Fruit fly (Drosophila melanogaster) whole organism, embryonic: ENCODE measurements around the gene nxf2.
A peak's percentile ranks its signal among the peaks of the same experiment; 100 is the strongest.

ENCODE experiments used
- Asciz ChIP-seq: fragments of 200-800 bp; sonication (Bioruptor generic); optimal IDR thresholded peaks from 2 replicates; lab custom pipeline; 2017; ENCODE audit warnings: missing biosample characterization, mild to moderate bottlenecking, missing genetic modification characterization, missing genetic modification reagents
- CG1024 ChIP-seq: fragments of 200-800 bp; sonication (Bioruptor generic); IDR thresholded peaks from 2 replicates; pipeline ENCODE4 v1.3.6; 2022; ENCODE audit warnings: missing biosample characterization, missing genetic modification characterization
- CG10274 ChIP-seq: fragments of 200-800 bp; sonication (Bioruptor generic); optimal IDR thresholded peaks from 3 replicates; lab custom pipeline; 2017; ENCODE audit warnings: missing biosample characterization, mild to moderate bottlenecking, missing genetic modification characterization
- CG11560 ChIP-seq: fragments of 200-800 bp; sonication (Bioruptor generic); IDR thresholded peaks from 3 replicates; pipeline ENCODE4 v1.3.6; 2022; ENCODE audit warnings: missing biosample characterization, missing genetic modification characterization
- CG12071 ChIP-seq: fragments of 200-800 bp; sonication (Bioruptor generic); optimal IDR thresholded peaks from 3 replicates; lab custom pipeline; 2018; ENCODE audit warnings: missing biosample characterization, mild to moderate bottlenecking, missing genetic modification characterization
- CG12769 ChIP-seq: fragments of 200-800 bp; sonication (Bioruptor generic); optimal IDR thresholded peaks from 2 replicates; lab custom pipeline; 2019; ENCODE audit warnings: missing biosample characterization, mild to moderate bottlenecking, missing genetic modification characterization, moderate library complexity
- CG12942 ChIP-seq: fragments of 200-800 bp; sonication (Bioruptor generic); optimal IDR thresholded peaks from 3 replicates; lab custom pipeline; 2016; ENCODE audit warnings: missing biosample characterization, missing genetic modification characterization
- CG13424 ChIP-seq: fragments of 200-800 bp; sonication (Bioruptor generic); optimal IDR thresholded peaks from 2 replicates; lab custom pipeline; 2019; ENCODE audit warnings: missing biosample characterization, mild to moderate bottlenecking, missing genetic modification characterization, moderate library complexity
- CG14667 ChIP-seq: fragments of 200-800 bp; sonication (Bioruptor generic); IDR thresholded peaks from 2 replicates; pipeline ENCODE4 v1.3.6; 2022; ENCODE audit warnings: missing biosample characterization, missing genetic modification characterization
- CG14710 ChIP-seq: fragments of 200-800 bp; sonication (Bioruptor generic); optimal IDR thresholded peaks from 3 replicates; lab custom pipeline; 2019; ENCODE audit warnings: missing biosample characterization, mild to moderate bottlenecking, missing genetic modification characterization, moderate library complexity
- CG14965 ChIP-seq: fragments of 200-800 bp; sonication (Bioruptor generic); optimal IDR thresholded peaks from 2 replicates; lab custom pipeline; 2016; ENCODE audit warnings: missing biosample characterization, missing genetic modification characterization, borderline replicate concordance
- CG2889 ChIP-seq: fragments of 200-800 bp; sonication (Bioruptor generic); IDR thresholded peaks from 3 replicates; pipeline ENCODE4 v1.3.6; 2022; ENCODE audit warnings: missing biosample characterization, missing genetic modification characterization
- CG3838 ChIP-seq: fragments of 200-800 bp; sonication (Bioruptor generic); optimal IDR thresholded peaks from 3 replicates; lab custom pipeline; 2016; ENCODE audit warnings: missing biosample characterization, missing genetic modification characterization
- CG42726 ChIP-seq: fragments of 200-800 bp; sonication (Bioruptor generic); IDR thresholded peaks from 2 replicates; pipeline ENCODE4 v1.3.6; 2022; ENCODE audit warnings: missing biosample characterization, missing genetic modification characterization; ENCODE audit not compliant: partially characterized antibody
- CG4617 ChIP-seq: fragments of 200-800 bp; sonication (Bioruptor generic); optimal IDR thresholded peaks from 3 replicates; lab custom pipeline; 2016; ENCODE audit warnings: missing biosample characterization, missing genetic modification characterization, borderline replicate concordance
- CG4730 ChIP-seq: fragments of 200-800 bp; sonication (Bioruptor generic); IDR thresholded peaks from 2 replicates; pipeline ENCODE4 v1.3.6; 2022; ENCODE audit warnings: missing biosample characterization, missing genetic modification characterization
- CG6854 ChIP-seq: fragments of 200-800 bp; sonication (Bioruptor generic); optimal IDR thresholded peaks from 3 replicates; lab custom pipeline; 2017; ENCODE audit warnings: missing biosample characterization, mild to moderate bottlenecking, missing genetic modification characterization
- CG8924 ChIP-seq: fragments of 200-800 bp; optimal IDR thresholded peaks from 3 replicates; lab custom pipeline; 2019; ENCODE audit warnings: missing biosample characterization, mild to moderate bottlenecking, missing genetic modification characterization, moderate library complexity
- CG9215 ChIP-seq: fragments of 200-800 bp; sonication (Bioruptor generic); IDR thresholded peaks from 2 replicates; pipeline ENCODE4 v1.3.6; 2022; ENCODE audit warnings: missing biosample characterization, missing genetic modification characterization
- Drgx ChIP-seq: fragments of 200-800 bp; sonication (Bioruptor generic); IDR thresholded peaks from 2 replicates; pipeline ENCODE4 v1.3.6; 2022; ENCODE audit warnings: missing biosample characterization, missing genetic modification characterization
- E2f1 ChIP-seq: fragments of 200-800 bp; sonication (Bioruptor generic); IDR thresholded peaks from 2 replicates; pipeline ENCODE4 v1.3.6; 2022; ENCODE audit warnings: missing biosample characterization, missing genetic modification characterization
- Ets97D ChIP-seq: fragments of 200-800 bp; sonication (Bioruptor generic); optimal IDR thresholded peaks from 3 replicates; lab custom pipeline; 2016; ENCODE audit warnings: missing biosample characterization, missing genetic modification characterization
- Lhr ChIP-seq: fragments of 200-800 bp; sonication (Bioruptor generic); optimal IDR thresholded peaks from 3 replicates; lab custom pipeline; 2017; ENCODE audit warnings: mild to moderate bottlenecking, missing biosample characterization, missing genetic modification reagents, missing genetic modification characterization
- Lim3 ChIP-seq: fragments of 200-800 bp; sonication (Bioruptor generic); IDR thresholded peaks from 2 replicates; pipeline ENCODE4 v1.3.6; 2022; ENCODE audit warnings: missing biosample characterization, missing genetic modification characterization
- Lpt ChIP-seq: fragments of >200 bp; optimal IDR thresholded peaks from 2 replicates; lab custom pipeline; 2018; ENCODE audit warnings: missing biosample characterization, missing genetic modification characterization
- MESR4 ChIP-seq: fragments of 200-800 bp; sonication (Bioruptor generic); optimal IDR thresholded peaks from 2 replicates; lab custom pipeline; 2018; ENCODE audit warnings: missing biosample characterization, mild to moderate bottlenecking, missing genetic modification characterization, moderate library complexity
- Med ChIP-seq: fragments of 200-800 bp; sonication (Bioruptor generic); peaks from one replicate; lab custom pipeline; 2016; ENCODE audit warnings: missing biosample characterization, missing genetic modification characterization, mild to moderate bottlenecking, inconsistent platforms, moderate library complexity
- Meics ChIP-seq: fragments of 200-800 bp; sonication (Bioruptor generic); optimal IDR thresholded peaks from 2 replicates; lab custom pipeline; 2017; ENCODE audit warnings: missing biosample characterization, mild to moderate bottlenecking, missing genetic modification characterization
- Nf-YC ChIP-seq: fragments of 200-800 bp; optimal IDR thresholded peaks from 3 replicates; lab custom pipeline; 2019; ENCODE audit warnings: missing biosample characterization, mild to moderate bottlenecking, missing genetic modification characterization, moderate library complexity
- PHDP ChIP-seq: fragments of 200-800 bp; sonication (Bioruptor generic); optimal IDR thresholded peaks from 3 replicates; lab custom pipeline; 2018; ENCODE audit warnings: missing biosample characterization, mild to moderate bottlenecking, missing genetic modification characterization, moderate library complexity
- Rfx ChIP-seq: fragments of 200-800 bp; sonication (Bioruptor generic); IDR thresholded peaks from 2 replicates; pipeline ENCODE4 v1.3.6; 2022; ENCODE audit warnings: missing biosample characterization, missing genetic modification characterization
- Six4 ChIP-seq: fragments of 200-800 bp; sonication (Bioruptor generic); optimal IDR thresholded peaks from 2 replicates; lab custom pipeline; 2016; ENCODE audit warnings: missing biosample characterization, missing genetic modification characterization
- Sry-δ ChIP-seq: fragments of 200-800 bp; sonication (Bioruptor generic); optimal IDR thresholded peaks from 2 replicates; lab custom pipeline; 2016; ENCODE audit warnings: missing biosample characterization, missing genetic modification characterization
- Stat92E ChIP-seq, 3 experiments: fragments of >200 bp in 2 of 3; fragments of 200-800 bp in 1 of 3; sonication (Bioruptor generic) in 1 of 3; optimal IDR thresholded peaks; 2 replicates each; lab custom pipeline; 2017 to 2019; ENCODE audit warnings: missing biosample characterization in 3 of 3, missing genetic modification characterization in 3 of 3, mild to moderate bottlenecking in 1 of 3, moderate library complexity in 1 of 3
- Tbp ChIP-seq: fragments of >200 bp; optimal IDR thresholded peaks from 2 replicates; lab custom pipeline; 2018; ENCODE audit warnings: missing biosample characterization, missing genetic modification characterization
- Xbp1 ChIP-seq: fragments of 200-800 bp; sonication (Bioruptor generic); optimal IDR thresholded peaks from 3 replicates; lab custom pipeline; 2016; ENCODE audit warnings: missing biosample characterization, mild to moderate bottlenecking, missing genetic modification characterization
- amos ChIP-seq: fragments of 200-800 bp; sonication (Bioruptor generic); IDR thresholded peaks from 2 replicates; pipeline ENCODE4 v1.3.6; 2022; ENCODE audit warnings: missing biosample characterization, missing genetic modification characterization; ENCODE audit not compliant: partially characterized antibody
- ara ChIP-seq: fragments of 200-800 bp; sonication (Bioruptor generic); IDR thresholded peaks from 2 replicates; pipeline ENCODE4 v1.3.6; 2022; ENCODE audit warnings: missing biosample characterization, missing genetic modification characterization
- corto ChIP-seq: fragments of 200-800 bp; sonication (Bioruptor generic); optimal IDR thresholded peaks from 2 replicates; lab custom pipeline; 2016; ENCODE audit warnings: missing biosample characterization, mild to moderate bottlenecking, missing genetic modification characterization, moderate library complexity
- disco-r ChIP-seq: fragments of 200-800 bp; sonication (Bioruptor generic); optimal IDR thresholded peaks from 2 replicates; lab custom pipeline; 2016; ENCODE audit warnings: missing biosample characterization, missing genetic modification characterization
- her ChIP-seq: fragments of 200-800 bp; sonication (Bioruptor generic); optimal IDR thresholded peaks from 2 replicates; lab custom pipeline; 2016; ENCODE audit warnings: missing biosample characterization, missing genetic modification characterization
- hkb ChIP-seq, 2 experiments: fragments of 200-800 bp in 1 of 2; fragments of >200 bp in 1 of 2; sonication (Bioruptor generic) in 1 of 2; IDR thresholded peaks in 1 of 2; optimal IDR thresholded peaks in 1 of 2; 2 replicates each; pipeline versions ENCODE4 v1.3.6 to Lab custom; 2017 to 2022; ENCODE audit warnings: missing biosample characterization in 1 of 2, missing genetic modification characterization in 1 of 2
- kah ChIP-seq: fragments of 200-800 bp; sonication (Bioruptor generic); optimal IDR thresholded peaks from 2 replicates; lab custom pipeline; 2018; ENCODE audit warnings: missing biosample characterization, mild to moderate bottlenecking, missing genetic modification characterization
- lmd ChIP-seq: fragments of 200-800 bp; sonication (Bioruptor generic); IDR thresholded peaks from 2 replicates; pipeline ENCODE4 v1.3.6; 2022; ENCODE audit warnings: missing biosample characterization, missing genetic modification characterization
- mld ChIP-seq: fragments of 200-800 bp; sonication (Bioruptor generic); IDR thresholded peaks from 3 replicates; pipeline ENCODE4 v1.3.6; 2022; ENCODE audit warnings: missing biosample characterization, missing genetic modification characterization; ENCODE audit not compliant: partially characterized antibody
- phol ChIP-seq: fragments of 200-800 bp; sonication (Bioruptor generic); optimal IDR thresholded peaks from 3 replicates; lab custom pipeline; 2018; ENCODE audit warnings: missing biosample characterization, mild to moderate bottlenecking, missing genetic modification characterization, moderate library complexity
- row ChIP-seq: fragments of 200-800 bp; sonication (Bioruptor generic); IDR thresholded peaks from 3 replicates; pipeline ENCODE4 v1.3.6; 2022; ENCODE audit warnings: missing biosample characterization, missing genetic modification characterization
- sens ChIP-seq: fragments of 200-800 bp; sonication (Bioruptor generic); peaks from one replicate; lab custom pipeline; 2016; ENCODE audit warnings: missing biosample characterization, missing genetic modification characterization
- slp2 ChIP-seq: fragments of 200-800 bp; sonication (Bioruptor generic); optimal IDR thresholded peaks from 2 replicates; lab custom pipeline; 2016; ENCODE audit warnings: missing biosample characterization, missing genetic modification characterization
- so ChIP-seq: fragments of 200-800 bp; sonication (Bioruptor generic); IDR thresholded peaks from 3 replicates; pipeline ENCODE4 v1.3.6; 2022; ENCODE audit warnings: missing biosample characterization, missing genetic modification characterization

nxf2 gene

DNA sequence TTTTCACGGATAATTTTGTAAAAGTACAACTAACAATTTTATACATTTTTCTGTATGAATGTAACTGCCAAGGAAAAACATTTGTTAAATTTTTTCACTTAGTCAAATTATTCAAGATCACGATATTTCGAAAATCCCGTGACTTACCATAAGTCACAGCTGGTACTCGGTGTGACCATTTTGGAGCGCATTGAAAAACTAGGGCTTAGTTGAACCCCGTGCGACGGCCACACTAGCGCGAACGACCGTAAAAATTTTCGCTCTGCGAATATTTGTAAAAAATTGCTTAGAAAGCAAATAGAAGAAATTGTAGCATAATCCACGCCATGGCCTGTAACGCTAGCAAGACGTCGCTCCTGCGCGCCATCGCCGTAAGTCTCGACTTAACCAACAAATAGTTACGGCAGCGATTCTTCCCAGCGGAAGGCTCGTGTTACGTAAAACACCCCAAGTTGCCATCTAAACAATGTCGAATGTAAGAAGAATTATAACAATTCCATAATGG, 4.0 kb upstream of the nxf2 start, which contains the start of gene UQCR-C2 (continued):
- TF ChIP-seq CG10274 (GFP tag; lab: Kevin White, UChicago) = no peak
- no peak for TF ChIP-seq Lim3
- TF ChIP-seq disco-r (GFP tag; lab: Kevin White, UChicago) = no peak
- TF ChIP-seq CG4730 (GFP tag; lab: Robert Waterston, UW) = no peak
- no peak for TF ChIP-seq slp2 (GFP tag; lab: Kevin White, UChicago)
- TF ChIP-seq CG8924 (tag; lab: Kevin White, UChicago) = peak; percentile 36
- peak; percentile 52 for TF ChIP-seq her (GFP tag; lab: Kevin White, UChicago)
- peak; percentile 92 for TF ChIP-seq row (GFP tag; lab: Robert Waterston, UW)
- TF ChIP-seq CG14965 (GFP tag; lab: Kevin White, UChicago) = no peak
- TF ChIP-seq lmd (GFP tag; lab: Robert Waterston, UW) = 0 out of 2 replicates have a peak, but pooled peaks have one; percentile 6
- TF ChIP-seq PHDP = peak; percentile 40
- no peak for TF ChIP-seq so
- TF ChIP-seq CG13424 (tag; lab: Kevin White, UChicago) = peak; percentile 14
- no peak for TF ChIP-seq Meics
- TF ChIP-seq CG9215 (GFP tag; lab: Robert Waterston, UW) = no peak
- TF ChIP-seq kah (GFP tag; lab: Kevin White, UChicago) = no peak
- TF ChIP-seq sens (GFP tag; lab: Kevin White, UChicago) = peak; percentile 61
- TF ChIP-seq MESR4 (GFP tag; lab: Kevin White, UChicago) = peak; percentile 96
- TF ChIP-seq CG11560 (tag; lab: Robert Waterston, UW) = no peak
- no peak for TF ChIP-seq corto (GFP tag; lab: Kevin White, UChicago)
- peak; percentile 49 for TF ChIP-seq Rfx (GFP tag; lab: Robert Waterston, UW)
- TF ChIP-seq Six4 (GFP tag; lab: Kevin White, UChicago) = no peak
- peak in 1 of 3 experiments; percentile 52 for TF ChIP-seq Stat92E (GFP tag; optimal IDR thresholded peaks at IDR 0.05; lab: Kevin White, UChicago)
- TF ChIP-seq CG4617 = peak; percentile 89
- TF ChIP-seq CG12071 (GFP tag; lab: Kevin White, UChicago) = no peak
- 0 out of 3 replicates have a peak, but pooled peaks have one; percentile 16 for TF ChIP-seq mld (GFP tag; lab: Robert Waterston, UW)
- TF ChIP-seq Ets97D (GFP tag; lab: Kevin White, UChicago) = peak; percentile 60
- no peak for TF ChIP-seq Lpt
- TF ChIP-seq amos (GFP tag; lab: Robert Waterston, UW) = peak; percentile 30; the same call in 1 of the 2 replicates
- no peak for TF ChIP-seq CG12942 (GFP tag; lab: Kevin White, UChicago)
- no peak for TF ChIP-seq ara (GFP tag; lab: Robert Waterston, UW)
- TF ChIP-seq Nf-YC (tag; lab: Kevin White, UChicago) = peak; percentile 29
- TF ChIP-seq Asciz = no peak
- no peak for TF ChIP-seq CG6854 (GFP tag; lab: Kevin White, UChicago)
- TF ChIP-seq hkb (optimal IDR thresholded peaks at IDR 0.05; lab: Kevin White, UChicago) = no peak
- no peak for TF ChIP-seq hkb (GFP tag; IDR thresholded peaks at IDR 0.05; lab: Robert Waterston, UW)
- TF ChIP-seq CG14710 = peak; percentile 58
- peak; percentile 2 for TF ChIP-seq Xbp1 (GFP tag; lab: Kevin White, UChicago)
- no peak for TF ChIP-seq Drgx (GFP tag; lab: Robert Waterston, UW)
- TF ChIP-seq Sry-δ (GFP tag; lab: Kevin White, UChicago) = peak; percentile 67
- TF ChIP-seq Lhr (GFP tag; lab: Kevin White, UChicago) = peak; percentile 51
- no peak for TF ChIP-seq CG14667 (GFP tag; lab: Robert Waterston, UW)
- TF ChIP-seq phol (tag; lab: Kevin White, UChicago) = peak; percentile 46
- TF ChIP-seq Med (GFP tag; lab: Kevin White, UChicago) = peak; percentile 84
- no peak for TF ChIP-seq CG3838 (GFP tag; lab: Kevin White, UChicago)
- TF ChIP-seq CG1024 (GFP tag; lab: Robert Waterston, UW) = no peak
- no peak for TF ChIP-seq Tbp (GFP tag; lab: Kevin White, UChicago)
- no peak for TF ChIP-seq CG12769 (tag; lab: Kevin White, UChicago)
- TF ChIP-seq E2f1 (GFP tag; lab: Robert Waterston, UW) = no peak
- TF ChIP-seq CG2889 (GFP tag; lab: Robert Waterston, UW) = no peak
- peak; percentile 44; the same call in 1 of the 2 replicates for TF ChIP-seq CG42726 (GFP tag; lab: Robert Waterston, UW)
